Worm (Caenorhabditis elegans): ENCODE results near the gene F54C9.7.

F54C9.7 gene

DNA sequence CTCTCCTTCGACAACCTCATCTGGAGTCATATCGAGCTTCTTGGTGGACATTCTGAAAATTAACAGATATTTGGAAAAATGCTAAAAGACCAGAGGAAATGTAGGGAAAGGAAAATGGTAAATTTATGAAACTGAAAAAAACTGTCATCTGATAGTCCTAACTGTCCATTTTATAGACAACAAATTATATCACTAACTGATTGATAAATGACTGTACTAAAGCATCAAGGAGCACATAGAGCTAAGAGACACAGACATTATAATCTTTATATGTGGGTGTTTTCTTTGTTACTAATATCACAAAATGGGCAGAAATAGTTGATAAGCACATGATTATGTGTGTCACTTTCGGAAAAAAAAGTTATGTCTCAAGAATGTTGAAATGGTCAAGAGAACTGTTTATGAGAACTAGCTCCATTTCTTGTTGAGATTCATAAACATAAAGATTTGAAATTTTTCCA lies 6.3 kb upstream of the F54C9.7 start, which contains the start of gene F54C9.3:
Gene F54C9.3, minus strand, starts transcription at position 51 of the 461 bp plus-strand sequence.
- no peak for TF ChIP-seq unc-62 (GFP tag; optimal IDR thresholded peaks at IDR 0.05)

DNA sequence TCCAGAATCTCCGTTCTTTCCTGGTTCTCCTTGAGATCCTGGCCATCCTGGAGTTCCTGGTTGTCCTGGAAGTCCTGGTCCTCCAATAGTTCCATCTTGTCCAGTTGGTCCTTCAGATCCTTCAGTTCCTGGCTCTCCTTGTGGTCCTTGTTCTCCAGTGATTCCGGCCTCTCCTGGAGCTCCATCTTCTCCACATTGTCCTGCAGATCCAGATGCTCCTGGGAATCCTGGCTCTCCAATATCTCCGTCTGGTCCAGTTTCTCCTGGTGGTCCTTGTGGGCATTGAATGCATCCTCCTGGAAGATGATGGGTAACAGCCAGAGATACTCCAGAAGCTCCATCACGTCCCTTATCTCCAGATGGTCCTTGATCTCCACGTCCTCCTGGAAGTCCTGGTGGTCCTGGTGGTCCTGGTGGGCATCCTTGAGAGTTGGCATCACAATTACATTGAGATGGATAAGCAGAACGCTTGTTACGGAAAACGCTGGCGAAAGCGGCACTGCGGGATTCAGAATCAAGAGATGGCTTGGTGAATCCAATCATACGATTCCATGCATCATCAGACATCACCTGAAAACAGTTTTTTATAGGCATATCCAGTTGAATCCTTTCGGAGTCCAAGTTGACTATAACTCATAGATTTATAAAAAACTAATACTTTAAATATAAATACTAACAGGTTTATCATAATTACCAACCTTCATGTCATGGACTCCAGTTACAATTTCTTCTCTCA lies 4.7 kb upstream of the F54C9.7 start:
- no peak for TF ChIP-seq unc-62 (GFP tag; optimal IDR thresholded peaks at IDR 0.05)

DNA sequence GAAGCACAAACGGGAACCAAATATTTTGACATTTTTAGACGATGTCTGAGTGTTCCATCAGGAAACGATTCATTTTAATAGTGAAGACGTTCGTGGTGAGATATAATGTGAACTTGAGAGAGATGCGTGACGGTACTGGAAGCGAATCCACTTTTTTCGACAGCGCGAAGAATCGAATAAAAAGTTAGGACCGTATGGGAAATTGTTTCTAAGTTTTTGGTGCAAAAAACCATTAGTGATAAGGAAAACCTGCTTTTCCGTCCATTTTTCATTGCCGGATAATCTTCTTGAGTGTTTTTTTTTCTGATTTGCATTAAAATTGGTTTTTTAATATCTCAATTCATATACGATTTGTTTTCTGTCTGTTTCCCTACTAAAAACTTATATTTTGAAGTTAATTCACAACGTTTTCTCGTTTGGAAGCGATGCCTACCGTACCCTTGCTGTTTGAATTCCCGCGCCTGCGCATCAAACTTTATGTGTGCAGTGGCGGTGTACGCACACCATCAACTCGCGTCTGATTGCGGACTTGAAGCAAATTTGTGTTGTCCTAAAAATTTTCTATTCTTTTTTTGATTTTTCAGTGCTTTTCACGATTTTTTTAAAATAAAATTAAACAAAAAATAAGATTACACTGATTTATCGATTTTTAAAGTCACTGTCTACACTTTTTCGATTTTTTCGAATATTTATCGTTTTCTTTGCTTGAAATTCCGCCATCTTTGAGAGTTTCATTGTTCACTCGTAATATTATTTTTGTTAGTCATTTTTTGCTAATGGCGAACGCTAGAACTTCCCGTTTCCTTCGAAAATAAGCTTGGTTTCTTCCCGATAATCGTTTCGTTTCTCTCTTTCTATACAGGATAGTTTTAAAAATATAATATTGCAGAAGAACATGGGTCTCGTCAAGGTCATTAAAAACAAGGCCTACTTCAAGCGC lies 3.8 kb upstream of the F54C9.7 start, which contains the start of the genes col-38 and rpl-5:
Gene col-38, minus strand, starts transcription at position 51 of the 940 bp plus-strand sequence.
Gene rpl-5, plus strand, starts transcription at position 890 of the 940 bp plus-strand sequence.
- no peak for TF ChIP-seq unc-62 (GFP tag; optimal IDR thresholded peaks at IDR 0.05)

DNA sequence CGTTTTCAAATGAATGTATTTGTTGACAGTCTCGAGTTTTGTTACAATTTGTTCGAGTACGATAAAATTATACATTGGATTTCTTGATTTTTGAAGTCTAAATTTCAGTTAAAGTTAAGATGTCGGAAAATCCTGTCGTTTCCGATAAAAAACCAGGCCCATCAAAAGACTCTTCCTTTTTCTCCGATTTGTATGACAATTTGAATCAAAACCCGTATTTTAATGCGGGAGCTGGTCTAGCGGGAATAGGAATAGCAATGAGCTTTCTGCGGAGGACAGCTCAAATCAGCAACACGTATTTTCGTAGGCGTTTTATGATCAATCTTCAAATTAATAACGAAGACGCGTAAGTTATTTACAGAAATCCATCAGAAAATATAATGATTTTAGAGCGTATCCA lies 2.2 kb upstream of the F54C9.7 start, which contains the start of gene bcs-1:
Gene bcs-1, plus strand, starts transcription at position 109 of the 400 bp plus-strand sequence.
- TF ChIP-seq unc-62 (GFP tag; optimal IDR thresholded peaks at IDR 0.05): no peak

ce11 chrII:8575184-8575583 lies 2.0 kb downstream of the F54C9.7 start, which contains the start of gene puf-5:
Gene puf-5, plus strand, starts transcription at chrII:8575541.
- TF ChIP-seq unc-62 (GFP tag; optimal IDR thresholded peaks at IDR 0.05): no peak

- TF ChIP-seq unc-62 (GFP tag; optimal IDR thresholded peaks at IDR 0.05): no peak
Observed at ce11 chrII:8577509-8578099, 4.5 kb downstream of the F54C9.7 start, which contains the start of gene F54C9.9. Gene F54C9.9, plus strand, starts transcription at chrII:8578049.

- no peak for TF ChIP-seq unc-62 (GFP tag; optimal IDR thresholded peaks at IDR 0.05)
Observed at ce11 chrII:8581700-8582099, 8.6 kb downstream of the F54C9.7 start, which contains the start of gene arl-1. Gene arl-1, plus strand, starts transcription at chrII:8582000.

ce11 chrII:8583035-8583434 lies 9.9 kb downstream of the F54C9.7 start:
- TF ChIP-seq unc-62 (GFP tag; optimal IDR thresholded peaks at IDR 0.05): no peak

- TF ChIP-seq unc-62 (GFP tag; optimal IDR thresholded peaks at IDR 0.05): no peak
Observed at ce11 chrII:8585036-8585627, 12.0 kb downstream of the F54C9.7 start, which contains the start of gene F54C9.11. Gene F54C9.11, minus strand, starts transcription at chrII:8585086.

- TF ChIP-seq unc-62 (GFP tag; optimal IDR thresholded peaks at IDR 0.05): no peak
Observed at ce11 chrII:8585921-8586320, 12.8 kb downstream of the F54C9.7 start.

ce11 chrII:8587660-8588230 lies 14.6 kb downstream of the F54C9.7 start:
- no peak for TF ChIP-seq unc-62 (GFP tag; optimal IDR thresholded peaks at IDR 0.05)

DNA sequence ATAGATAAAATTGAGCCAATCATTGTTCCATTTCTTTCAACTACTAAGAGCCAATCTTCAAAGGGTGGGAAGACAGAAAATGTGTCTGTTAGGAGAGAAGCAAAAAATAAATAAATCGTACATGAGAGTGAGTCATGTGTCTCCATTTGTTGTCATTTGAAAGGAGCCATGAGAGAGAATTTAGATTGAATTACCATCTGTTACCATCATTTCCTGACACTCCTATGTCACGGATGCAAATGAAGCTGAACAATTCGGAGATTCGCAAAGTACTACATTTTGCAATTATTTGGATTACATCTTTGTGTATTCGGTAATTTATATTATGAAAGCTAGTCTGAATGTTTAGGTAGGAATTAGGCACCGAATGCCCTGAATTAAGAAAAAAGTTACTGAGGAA lies 15.3 kb downstream of the F54C9.7 start:
- TF ChIP-seq unc-62 (GFP tag; optimal IDR thresholded peaks at IDR 0.05): no peak

DNA sequence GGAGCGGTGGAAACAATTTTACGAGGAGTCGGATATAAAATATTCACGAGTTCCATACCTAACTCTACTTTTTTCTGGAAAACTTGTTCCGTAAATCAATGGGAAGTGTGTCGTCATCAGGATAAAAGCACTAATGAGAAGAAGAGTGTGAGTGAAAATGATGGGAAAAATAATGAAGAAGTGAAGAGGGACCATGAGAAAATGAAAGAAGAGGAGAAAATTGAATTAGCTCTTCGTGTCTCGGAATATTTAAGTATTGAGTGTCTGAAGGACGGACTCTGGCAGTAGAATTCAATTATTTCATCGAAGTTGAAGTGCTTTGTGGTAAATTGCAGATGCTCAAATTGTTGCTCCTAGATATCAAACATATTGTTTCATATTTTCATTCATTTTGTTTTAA lies 16.1 kb downstream of the F54C9.7 start:
- TF ChIP-seq unc-62 (GFP tag; optimal IDR thresholded peaks at IDR 0.05): no peak

- no peak for TF ChIP-seq unc-62 (GFP tag; optimal IDR thresholded peaks at IDR 0.05)
Observed at ce11 chrII:8590684-8591083, 17.5 kb downstream of the F54C9.7 start, which contains the start of gene aptf-4. Gene aptf-4, plus strand, starts transcription at chrII:8590984.

Data from whole organism, dauer.